Worm (Caenorhabditis elegans) whole organism, L1 larva: ENCODE data around the gene glb-11.
A peak's percentile ranks its signal among the peaks of the same experiment; 100 is the strongest.

ENCODE experiments used
- C04F5.9 ChIP-seq: sonication (generic microtip); optimal IDR thresholded peaks from 2 replicates; lab custom pipeline; 2016; ENCODE audit warnings: missing genetic modification characterization, missing compliant biosample characterization
- C34B4.2 ChIP-seq: sonication (generic microtip); optimal IDR thresholded peaks from 2 replicates; lab custom pipeline; 2017; ENCODE audit warnings: mild to moderate bottlenecking, missing genetic modification characterization, missing compliant biosample characterization
- Y116A8C.19 ChIP-seq: sonication (generic microtip); optimal IDR thresholded peaks from 2 replicates; lab custom pipeline; 2016; ENCODE audit warnings: missing compliant biosample characterization, missing genetic modification characterization, borderline replicate concordance
- aha-1 ChIP-seq: fragments of 150-350 bp; optimal IDR thresholded peaks from 2 replicates; lab custom pipeline; 2014; ENCODE audit warnings: missing biosample characterization, missing genetic modification characterization
- alr-1 ChIP-seq: fragments of 200-800 bp; sonication (Bioruptor generic); optimal IDR thresholded peaks from 2 replicates; lab custom pipeline; 2018; ENCODE audit warnings: borderline replicate concordance, mild to moderate bottlenecking, missing genetic modification characterization, missing compliant biosample characterization
- aly-2 ChIP-seq: fragments of 150-350 bp; optimal IDR thresholded peaks from 2 replicates; lab custom pipeline; 2014; ENCODE audit warnings: missing biosample characterization, missing genetic modification characterization
- blmp-1 ChIP-seq: fragments of 150-350 bp; optimal IDR thresholded peaks from 2 replicates; lab custom pipeline; 2014; ENCODE audit warnings: missing biosample characterization, missing genetic modification characterization
- ces-1 ChIP-seq: fragments of 150-350 bp; optimal IDR thresholded peaks from 2 replicates; lab custom pipeline; 2014; ENCODE audit warnings: missing biosample characterization, missing genetic modification reagents, missing genetic modification characterization
- efl-1 ChIP-seq, 4 experiments: fragments of 150-350 bp; optimal IDR thresholded peaks in 3 of 4; peaks in 1 of 4; 1 replicate in 1 of 4; 2 replicates in 3 of 4; lab custom pipeline; 2014; ENCODE audit warnings: missing biosample characterization in 2 of 4, missing genetic modification characterization in 2 of 4, missing genetic modification reagents in 2 of 4
- efl-3 ChIP-seq: fragments of 200-800 bp; sonication (Bioruptor generic); optimal IDR thresholded peaks from 2 replicates; lab custom pipeline; 2018; ENCODE audit warnings: mild to moderate bottlenecking, missing genetic modification characterization, missing compliant biosample characterization
- egl-13 ChIP-seq: sonication (generic microtip); optimal IDR thresholded peaks from 2 replicates; lab custom pipeline; 2016; ENCODE audit warnings: missing genotype, missing genetic modification reagents, missing genetic modification characterization, missing compliant biosample characterization
- egl-27 ChIP-seq, 2 experiments: fragments of 150-350 bp in 1 of 2; sonication (generic microtip); optimal IDR thresholded peaks; 3 replicates each; lab custom pipeline; 2017 to 2018; ENCODE audit warnings: missing biosample characterization in 2 of 2, missing genetic modification characterization in 2 of 2, missing genetic modification reagents in 2 of 2
- elt-2 ChIP-seq: sonication (generic microtip); optimal IDR thresholded peaks from 2 replicates; lab custom pipeline; 2016; ENCODE audit warnings: missing genetic modification characterization, mild to moderate bottlenecking, inconsistent platforms, missing compliant biosample characterization, missing genetic modification reagents
- fkh-4 ChIP-seq: sonication (generic microtip); optimal IDR thresholded peaks from 2 replicates; lab custom pipeline; 2016; ENCODE audit warnings: missing compliant biosample characterization, missing genetic modification characterization, borderline replicate concordance
- grh-1 ChIP-seq: fragments of 200-800 bp; sonication (Bioruptor generic); IDR thresholded peaks from 2 replicates; pipeline ENCODE4 v1.3.6; 2022; ENCODE audit warnings: missing genetic modification reagents, missing genetic modification characterization, missing compliant biosample characterization
- hlh-17 ChIP-seq: fragments of 200-800 bp; sonication (Bioruptor generic); optimal IDR thresholded peaks from 2 replicates; lab custom pipeline; 2018; ENCODE audit warnings: missing genetic modification characterization, mild to moderate bottlenecking, missing compliant biosample characterization, moderate library complexity, borderline replicate concordance
- hlh-4 ChIP-seq: sonication (generic microtip); optimal IDR thresholded peaks from 2 replicates; lab custom pipeline; 2016; ENCODE audit warnings: mild to moderate bottlenecking, missing genetic modification characterization, missing compliant biosample characterization
- irx-1 ChIP-seq: sonication (generic microtip); optimal IDR thresholded peaks from 2 replicates; lab custom pipeline; 2016; ENCODE audit warnings: missing genetic modification characterization, missing compliant biosample characterization
- jun-1 ChIP-seq: fragments of 150-350 bp; optimal IDR thresholded peaks from 2 replicates; lab custom pipeline; 2014; ENCODE audit warnings: missing biosample characterization, missing genetic modification reagents, missing genetic modification characterization
- lin-14 ChIP-seq: fragments of 200-800 bp; sonication (Bioruptor generic); optimal IDR thresholded peaks from 2 replicates; lab custom pipeline; 2018; ENCODE audit warnings: mild to moderate bottlenecking, missing genetic modification characterization, moderate library complexity, missing compliant biosample characterization
- lin-15B ChIP-seq: fragments of 150-350 bp; sonication (generic microtip); optimal IDR thresholded peaks from 3 replicates; lab custom pipeline; 2014; ENCODE audit warnings: missing biosample characterization, missing genetic modification characterization
- lin-35 ChIP-seq, 2 experiments: fragments of 150-350 bp; optimal IDR thresholded peaks; 2 replicates each; lab custom pipeline; 2014; ENCODE audit warnings: missing biosample characterization in 2 of 2, missing genetic modification characterization in 2 of 2, missing genetic modification reagents in 2 of 2
- lin-39 ChIP-seq: fragments of 150-350 bp; optimal IDR thresholded peaks from 2 replicates; lab custom pipeline; 2014; ENCODE audit warnings: missing biosample characterization, missing genetic modification reagents, missing genetic modification characterization
- lir-3 ChIP-seq: sonication (generic microtip); optimal IDR thresholded peaks from 2 replicates; lab custom pipeline; 2016; ENCODE audit warnings: mild to moderate bottlenecking, missing genetic modification characterization, moderate library complexity, missing compliant biosample characterization; ENCODE audit not compliant: poor library complexity
- nhr-12 ChIP-seq: sonication (generic microtip); optimal IDR thresholded peaks from 2 replicates; lab custom pipeline; 2017; ENCODE audit warnings: missing biosample characterization, missing genetic modification characterization
- nhr-20 ChIP-seq: sonication (generic microtip); optimal IDR thresholded peaks from 2 replicates; lab custom pipeline; 2016; ENCODE audit warnings: mild to moderate bottlenecking, missing genetic modification characterization, missing compliant biosample characterization
- nhr-47 ChIP-seq: sonication (generic microtip); optimal IDR thresholded peaks from 2 replicates; lab custom pipeline; 2016; ENCODE audit warnings: mild to moderate bottlenecking, missing genetic modification characterization, moderate library complexity, missing compliant biosample characterization
- nhr-76 ChIP-seq: sonication (generic microtip); optimal IDR thresholded peaks from 2 replicates; lab custom pipeline; 2017; ENCODE audit warnings: missing biosample characterization, missing genetic modification characterization
- nhr-77 ChIP-seq: fragments of 150-350 bp; optimal IDR thresholded peaks from 2 replicates; lab custom pipeline; 2014; ENCODE audit warnings: missing biosample characterization, missing genetic modification characterization
- nhr-84 ChIP-seq: sonication (generic microtip); optimal IDR thresholded peaks from 2 replicates; lab custom pipeline; 2017; ENCODE audit warnings: missing biosample characterization, missing genetic modification characterization
- pag-3 ChIP-seq: sonication (generic microtip); optimal IDR thresholded peaks from 2 replicates; lab custom pipeline; 2017; ENCODE audit warnings: missing genetic modification characterization, mild to moderate bottlenecking, missing compliant biosample characterization, antibody characterized with exemption, borderline replicate concordance; ENCODE audit not compliant: insufficient read depth
- pax-3 ChIP-seq: fragments of 200-800 bp; sonication (Bioruptor generic); optimal IDR thresholded peaks from 2 replicates; lab custom pipeline; 2018; ENCODE audit warnings: mild to moderate bottlenecking, missing genetic modification characterization, moderate library complexity, missing compliant biosample characterization
- pqm-1 ChIP-seq: sonication (generic microtip); optimal IDR thresholded peaks from 3 replicates; lab custom pipeline; 2017; ENCODE audit warnings: missing biosample characterization, missing genetic modification characterization
- rnt-1 ChIP-seq: sonication (generic microtip); optimal IDR thresholded peaks from 2 replicates; lab custom pipeline; 2016; ENCODE audit warnings: mild to moderate bottlenecking, missing genetic modification characterization, moderate library complexity, missing compliant biosample characterization
- skn-1 ChIP-seq: fragments of 150-350 bp; optimal IDR thresholded peaks from 2 replicates; lab custom pipeline; 2014; ENCODE audit warnings: missing biosample characterization, missing genetic modification characterization
- snpc-4 ChIP-seq: fragments of 150-350 bp; optimal IDR thresholded peaks from 2 replicates; lab custom pipeline; 2014; ENCODE audit warnings: missing biosample characterization, missing genetic modification characterization
- snu-23 ChIP-seq: sonication (generic microtip); optimal IDR thresholded peaks from 2 replicates; lab custom pipeline; 2016; ENCODE audit warnings: missing genetic modification characterization, missing compliant biosample characterization
- sox-4 ChIP-seq: sonication (generic microtip); optimal IDR thresholded peaks from 2 replicates; lab custom pipeline; 2016; ENCODE audit warnings: missing genetic modification characterization, missing compliant biosample characterization
- sptf-1 ChIP-seq: fragments of 150-350 bp; optimal IDR thresholded peaks from 2 replicates; lab custom pipeline; 2014; ENCODE audit warnings: missing biosample characterization, missing genetic modification characterization
- sup-37 ChIP-seq: fragments of 200-800 bp; sonication (Bioruptor generic); optimal IDR thresholded peaks from 2 replicates; lab custom pipeline; 2018; ENCODE audit warnings: mild to moderate bottlenecking, missing genetic modification characterization, missing compliant biosample characterization
- swsn-7 ChIP-seq: sonication (generic microtip); optimal IDR thresholded peaks from 2 replicates; lab custom pipeline; 2016; ENCODE audit warnings: missing genetic modification characterization, missing compliant biosample characterization
- tbx-2 ChIP-seq: sonication (generic microtip); optimal IDR thresholded peaks from 2 replicates; lab custom pipeline; 2016; ENCODE audit warnings: missing genetic modification characterization, missing compliant biosample characterization
- tlp-1 ChIP-seq: fragments of 150-350 bp; optimal IDR thresholded peaks from 2 replicates; lab custom pipeline; 2014; ENCODE audit warnings: missing biosample characterization, missing genetic modification characterization
- unc-130 ChIP-seq: fragments of 150-350 bp; optimal IDR thresholded peaks from 2 replicates; lab custom pipeline; 2017; ENCODE audit warnings: missing biosample characterization, missing genetic modification characterization, inconsistent platforms
- unc-62 ChIP-seq: fragments of 150-350 bp; optimal IDR thresholded peaks from 2 replicates; lab custom pipeline; 2014; ENCODE audit warnings: missing biosample characterization, missing genetic modification reagents, missing genetic modification characterization
- unc-86 ChIP-seq: sonication (generic microtip); optimal IDR thresholded peaks from 2 replicates; lab custom pipeline; 2016; ENCODE audit warnings: missing genetic modification characterization, missing compliant biosample characterization
- zip-4 ChIP-seq: fragments of 200-800 bp; sonication (Bioruptor generic); optimal IDR thresholded peaks from 2 replicates; lab custom pipeline; 2018; ENCODE audit warnings: mild to moderate bottlenecking, missing genetic modification characterization, moderate library complexity, missing compliant biosample characterization
- ztf-11 ChIP-seq, 2 experiments: sonication (generic microtip); optimal IDR thresholded peaks; 2 replicates each; lab custom pipeline; 2016 to 2017; ENCODE audit warnings: missing genetic modification characterization in 2 of 2, missing biosample characterization in 1 of 2, missing compliant biosample characterization in 1 of 2

The glb-11 gene

DNA sequence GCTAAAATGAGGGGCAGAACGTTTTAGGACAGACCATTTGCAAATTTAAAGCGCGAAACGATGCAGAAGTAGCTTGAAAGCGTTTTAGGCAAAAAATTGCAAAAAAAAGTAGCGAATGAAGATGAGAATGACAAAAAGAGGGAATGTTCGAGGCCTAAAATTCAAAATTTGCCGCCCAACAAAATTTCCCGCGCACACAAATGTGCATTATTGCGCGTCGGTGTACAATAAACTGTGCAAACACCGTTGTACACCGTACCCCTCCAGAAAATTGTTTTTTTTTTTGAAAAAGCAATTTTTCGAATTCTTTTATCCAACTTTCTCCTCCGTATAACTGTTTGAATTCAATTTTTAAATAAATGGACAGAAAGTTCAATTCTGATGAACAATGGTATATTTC, 27.8 kb upstream of the glb-11 start, which contains the start of gene snpc-3.4 (continued):
- peak; percentile 77 for TF ChIP-seq lin-14 (GFP tag; lab: Kevin White, UChicago)
- TF ChIP-seq ztf-11 (tag; optimal IDR thresholded peaks at IDR 0.05; lab: Kevin White, UChicago), result peak in 1 of 2 experiments; percentile 22
- no peak for TF ChIP-seq sox-4 (tag; lab: Kevin White, UChicago)
- no peak for TF ChIP-seq lir-3 (tag; lab: Kevin White, UChicago)
- TF ChIP-seq unc-130 (tag; lab: Kevin White, UChicago), result peak; percentile 34
- TF ChIP-seq tbx-2 (tag; lab: Kevin White, UChicago), result peak; percentile 60
- TF ChIP-seq skn-1 (tag; lab: Kevin White, UChicago), result peak; percentile 86
- peak; percentile 55 for TF ChIP-seq rnt-1
- no peak for TF ChIP-seq ces-1 (GFP tag; lab: Kevin White, UChicago)
- TF ChIP-seq irx-1, result peak; percentile 49
- TF ChIP-seq blmp-1 (tag; lab: Kevin White, UChicago), result peak; percentile 57
- TF ChIP-seq swsn-7 (tag; lab: Kevin White, UChicago), result peak; percentile 61
- TF ChIP-seq nhr-77 (tag; lab: Kevin White, UChicago), result peak; percentile 47
- no peak for TF ChIP-seq elt-2 (tag; lab: Kevin White, UChicago)
- TF ChIP-seq sptf-1, result no peak
- no peak for TF ChIP-seq hlh-4 (tag; lab: Kevin White, UChicago)
- TF ChIP-seq efl-3 (GFP tag; lab: Kevin White, UChicago), result no peak
- TF ChIP-seq nhr-47 (tag; lab: Kevin White, UChicago), result peak; percentile 77
- no peak for TF ChIP-seq Y116A8C.19 (tag; lab: Kevin White, UChicago)
- TF ChIP-seq alr-1 (tag; lab: Kevin White, UChicago), result no peak
- TF ChIP-seq nhr-20 (tag; lab: Kevin White, UChicago), result peak; percentile 65
- no peak for TF ChIP-seq zip-4 (GFP tag; lab: Kevin White, UChicago)
- TF ChIP-seq tlp-1 (tag; lab: Kevin White, UChicago), result no peak
- TF ChIP-seq jun-1 (tag; lab: Kevin White, UChicago), result peak; percentile 51
- TF ChIP-seq pqm-1 (tag; lab: Kevin White, UChicago), result no peak
- TF ChIP-seq aly-2, result peak; percentile 53
- TF ChIP-seq lin-39 (tag; lab: Kevin White, UChicago), result peak; percentile 5
- peak; percentile 82 for TF ChIP-seq snu-23 (GFP tag; lab: Kevin White, UChicago)
- no peak for TF ChIP-seq pax-3
- TF ChIP-seq aha-1, result no peak
- no peak for TF ChIP-seq pag-3 (tag; lab: Kevin White, UChicago)
- TF ChIP-seq lin-35 (GFP tag; optimal IDR thresholded peaks at IDR 0.05; lab: Kevin White, UChicago), result peak; percentile 89 to 93
- no peak for TF ChIP-seq nhr-12 (tag; lab: Kevin White, UChicago)
- no peak for TF ChIP-seq nhr-76
- TF ChIP-seq hlh-17 (GFP tag; lab: Kevin White, UChicago), result no peak
- no peak for TF ChIP-seq C34B4.2 (tag; lab: Kevin White, UChicago)
- peak; percentile 62 for TF ChIP-seq lin-15B (tag; lab: Kevin White, UChicago)
- TF ChIP-seq nhr-84, result no peak
- TF ChIP-seq sup-37, result no peak
- no peak for TF ChIP-seq unc-62 (GFP tag; lab: Kevin White, UChicago)
- peak; percentile 77 to 89 for TF ChIP-seq efl-1 (optimal IDR thresholded peaks at IDR 0.05; lab: Kevin White, UChicago)
- peak; percentile 90 to 98 for TF ChIP-seq efl-1 (GFP tag; optimal IDR thresholded peaks at IDR 0.05 in 1 of 2; lab: Kevin White, UChicago)
- TF ChIP-seq C04F5.9 (tag; lab: Kevin White, UChicago), result no peak
- TF ChIP-seq snpc-4, result peak; percentile 20
- TF ChIP-seq unc-86, result peak; percentile 50
- TF ChIP-seq grh-1, result no peak
- TF ChIP-seq fkh-4, result no peak
- TF ChIP-seq egl-13 (tag; lab: Kevin White, UChicago), result no peak
- TF ChIP-seq egl-27 (tag; optimal IDR thresholded peaks at IDR 0.05; lab: Kevin White, UChicago), result no peak
